Fruit fly (Drosophila melanogaster) whole organism, wandering third instar larva: ENCODE results near the gene CG13896.

Source experiments
- GATAd ChIP-seq: sonication (Bioruptor generic); optimal IDR thresholded peaks from 2 replicates; lab custom pipeline; 2016; ENCODE audit warnings: missing biosample characterization, missing genetic modification characterization
- HLH106 ChIP-seq: fragments of 200-800 bp; optimal IDR thresholded peaks from 3 replicates; lab custom pipeline; 2019; ENCODE audit warnings: missing biosample characterization, mild to moderate bottlenecking, missing genetic modification characterization, moderate library complexity
- Hr78 ChIP-seq: fragments of >200 bp; optimal IDR thresholded peaks from 2 replicates; lab custom pipeline; 2017; ENCODE audit warnings: missing biosample characterization, missing genetic modification characterization
- dsf ChIP-seq: sonication (Bioruptor generic); optimal IDR thresholded peaks from 2 replicates; lab custom pipeline; 2016; ENCODE audit warnings: missing biosample characterization, missing genetic modification characterization, borderline replicate concordance
- ey ChIP-seq: fragments of 200-800 bp; sonication (Bioruptor generic); optimal IDR thresholded peaks from 2 replicates; lab custom pipeline; 2016; ENCODE audit warnings: missing biosample characterization, missing genetic modification characterization
- foxo ChIP-seq, 2 experiments: fragments of 200-800 bp; sonication (Bioruptor generic); optimal IDR thresholded peaks; 2 replicates in 1 of 2; 3 replicates in 1 of 2; lab custom pipeline; 2016 to 2017; ENCODE audit warnings: missing biosample characterization in 2 of 2, missing genetic modification characterization in 2 of 2
- fru ChIP-seq: fragments of 200-800 bp; sonication (Bioruptor generic); optimal IDR thresholded peaks from 3 replicates; lab custom pipeline; 2016; ENCODE audit warnings: missing biosample characterization, mild to moderate bottlenecking, missing genetic modification characterization
- h ChIP-seq: fragments of 200-800 bp; sonication (Bioruptor generic); optimal IDR thresholded peaks from 3 replicates; lab custom pipeline; 2016; ENCODE audit warnings: missing biosample characterization, mild to moderate bottlenecking, missing genetic modification characterization
- lola ChIP-seq: fragments of >200 bp; optimal IDR thresholded peaks from 2 replicates; lab custom pipeline; 2017; ENCODE audit warnings: missing biosample characterization, missing genetic modification characterization
- psq ChIP-seq: fragments of 200-800 bp; sonication (Bioruptor generic); optimal IDR thresholded peaks from 3 replicates; lab custom pipeline; 2017; ENCODE audit warnings: missing biosample characterization, mild to moderate bottlenecking, missing genetic modification characterization, moderate library complexity
- sv ChIP-seq: fragments of 200-800 bp; sonication (Bioruptor generic); optimal IDR thresholded peaks from 3 replicates; lab custom pipeline; 2016; ENCODE audit warnings: missing biosample characterization, missing genetic modification characterization

dm6 chr3L:687858-688257 lies 23.8 kb downstream of the CG13896 start, which contains the start of gene hiro:
- TF ChIP-seq Hr78 (no peak), fru (GFP tag; lab: Kevin White, UChicago) (no peak), HLH106 (tag; lab: Kevin White, UChicago) (no peak), ey (GFP tag; lab: Kevin White, UChicago) (no peak), dsf (GFP tag; lab: Kevin White, UChicago) (no peak), h (GFP tag; lab: Kevin White, UChicago) (no peak), foxo (GFP tag; optimal IDR thresholded peaks at IDR 0.05; lab: Kevin White, UChicago) (no peak), psq (GFP tag; lab: Kevin White, UChicago) (no peak), sv (no peak), GATAd (no peak), lola (GFP tag; lab: Kevin White, UChicago) (no peak)
